Fruit fly (Drosophila melanogaster): Measurements from ENCODE around the gene Oseg5.

Gene Oseg5

dm6 chr2L:20831060-20831459, 4.6 kb downstream of the Oseg5 start, which contains the start of gene CG31674 (continued):
- no peak for TF ChIP-seq BEAF-32 (GFP tag; optimal IDR thresholded peaks at IDR 0.05)
- TF ChIP-seq CG11456 (GFP tag; IDR thresholded peaks at IDR 0.05): no peak
- no peak for TF ChIP-seq CG1233 (GFP tag; optimal IDR thresholded peaks at IDR 0.05)
- peak; percentile 3 for TF ChIP-seq dmrt99B (tag; optimal IDR thresholded peaks at IDR 0.05)
- no peak for TF ChIP-seq CG16815 (GFP tag; optimal IDR thresholded peaks at IDR 0.05)
- no peak for TF ChIP-seq Awh (GFP tag; IDR thresholded peaks at IDR 0.05)
- TF ChIP-seq B-H1 (GFP tag; IDR thresholded peaks at IDR 0.05): no peak
- no peak for TF ChIP-seq Mad (GFP tag; optimal IDR thresholded peaks at IDR 0.05)
- TF ChIP-seq CG3281 (GFP tag; optimal IDR thresholded peaks at IDR 0.05): peak; percentile 21
- no peak for TF ChIP-seq Atf3 (GFP tag; optimal IDR thresholded peaks at IDR 0.05)
- no peak for TF ChIP-seq Ravus (GFP tag; IDR thresholded peaks at IDR 0.05)
- no peak for TF ChIP-seq CG31441 (GFP tag; IDR thresholded peaks at IDR 0.05)
- no peak for TF ChIP-seq Usf (GFP tag; optimal IDR thresholded peaks at IDR 0.05)
- TF ChIP-seq knrl (GFP tag; IDR thresholded peaks at IDR 0.05; ENCODE audit: partially characterized antibody): no peak
- TF ChIP-seq dm (GFP tag; optimal IDR thresholded peaks at IDR 0.05): no peak
- TF ChIP-seq vvl (GFP tag; IDR thresholded peaks at IDR 0.05): peak; percentile 51
- TF ChIP-seq caup (GFP tag; optimal IDR thresholded peaks at IDR 0.05; ENCODE audit: severe bottlenecking): peak; percentile 35
- TF ChIP-seq CG11398 (GFP tag; optimal IDR thresholded peaks at IDR 0.05): no peak
- TF ChIP-seq Gug (GFP tag; IDR thresholded peaks at IDR 0.05): no peak
- TF ChIP-seq CG8765 (GFP tag; IDR thresholded peaks at IDR 0.05): no peak
- TF ChIP-seq Opbp (GFP tag; IDR thresholded peaks at IDR 0.05; ENCODE audit: partially characterized antibody): no peak
- TF ChIP-seq CG18476 (GFP tag; optimal IDR thresholded peaks at IDR 0.05): no peak
- no peak for TF ChIP-seq run (tag; optimal IDR thresholded peaks at IDR 0.05)
- no peak for TF ChIP-seq CTCF (GFP tag; optimal IDR thresholded peaks at IDR 0.05)
- TF ChIP-seq Ets97D (GFP tag; optimal IDR thresholded peaks at IDR 0.05): no peak
- TF ChIP-seq HHEX (GFP tag; optimal IDR thresholded peaks at IDR 0.05): no peak
- TF ChIP-seq CG12219 (GFP tag; optimal IDR thresholded peaks at IDR 0.05): no peak
- no peak for TF ChIP-seq rib (GFP tag; IDR thresholded peaks at IDR 0.05)
- no peak for TF ChIP-seq CG10565 (GFP tag; optimal IDR thresholded peaks at IDR 0.05)
- TF ChIP-seq B-H2 (GFP tag; optimal IDR thresholded peaks at IDR 0.05): peak; percentile 66
- no peak for TF ChIP-seq CG9797 (GFP tag; optimal IDR thresholded peaks at IDR 0.05)
- TF ChIP-seq lola (GFP tag; optimal IDR thresholded peaks at IDR 0.05): no peak
- TF ChIP-seq CG4328 (GFP tag; optimal IDR thresholded peaks at IDR 0.05): no peak
- no peak for TF ChIP-seq fru (optimal IDR thresholded peaks at IDR 0.05)
- TF ChIP-seq CG8281 (tag; optimal IDR thresholded peaks at IDR 0.05): no peak
- no peak for TF ChIP-seq CG12391 (tag; optimal IDR thresholded peaks at IDR 0.05)
- no peak for TF ChIP-seq ci (GFP tag; IDR thresholded peaks at IDR 0.05)
- peak; percentile 42 for TF ChIP-seq HmgZ (tag; optimal IDR thresholded peaks at IDR 0.05)
- TF ChIP-seq Kr (GFP tag; optimal IDR thresholded peaks at IDR 0.05): no peak
- no peak for TF ChIP-seq otp (GFP tag; IDR thresholded peaks at IDR 0.05)
- no peak for TF ChIP-seq mld (GFP tag; IDR thresholded peaks at IDR 0.05; ENCODE audit: partially characterized antibody)
- TF ChIP-seq repo (GFP tag; optimal IDR thresholded peaks at IDR 0.05): no peak
- TF ChIP-seq MTF-1 (GFP tag; optimal IDR thresholded peaks at IDR 0.05; ENCODE audit: borderline replicate concordance): no peak
- TF ChIP-seq CG31388 (GFP tag; optimal IDR thresholded peaks at IDR 0.05): no peak
- TF ChIP-seq CG10959 (GFP tag; IDR thresholded peaks at IDR 0.05): no peak
- no peak for TF ChIP-seq MESR4 (GFP tag; optimal IDR thresholded peaks at IDR 0.05)
- TF ChIP-seq CG30020 (tag; optimal IDR thresholded peaks at IDR 0.05): no peak
- no peak for TF ChIP-seq gt (GFP tag; IDR thresholded peaks at IDR 0.05)
- TF ChIP-seq dysf (GFP tag; IDR thresholded peaks at IDR 0.05): no peak
- TF ChIP-seq Atf6 (GFP tag; IDR thresholded peaks at IDR 0.05): no peak
- TF ChIP-seq ro (GFP tag; IDR thresholded peaks at IDR 0.05): no peak
- no peak for TF ChIP-seq CG14965 (GFP tag; optimal IDR thresholded peaks at IDR 0.05; ENCODE audit: borderline replicate concordance)
- no peak for TF ChIP-seq schlank (tag; optimal IDR thresholded peaks at IDR 0.05)

All from whole organism, embryonic.